Worm (Caenorhabditis elegans) whole organism, mixed stage, embryonic: ENCODE results near the gene smz-1.

Experiments
- elt-1 ChIP-seq: sonication (generic microtip); optimal IDR thresholded peaks from 2 replicates; lab custom pipeline; 2017; ENCODE audit warnings: missing genetic modification characterization, mild to moderate bottlenecking, missing compliant biosample characterization, antibody characterized with exemption, moderate library complexity, borderline replicate concordance; ENCODE audit not compliant: insufficient read depth
- mep-1 ChIP-seq: fragments of 150-350 bp; optimal IDR thresholded peaks from 2 replicates; lab custom pipeline; 2017; ENCODE audit warnings: missing biosample characterization, missing genetic modification reagents, missing genetic modification characterization, inconsistent platforms
- nhr-237 ChIP-seq: fragments of 150-350 bp; optimal IDR thresholded peaks from 2 replicates; lab custom pipeline; 2014; ENCODE audit warnings: missing biosample characterization, missing genetic modification characterization
- nhr-28 ChIP-seq: fragments of 150-350 bp; optimal IDR thresholded peaks from 2 replicates; lab custom pipeline; 2014; ENCODE audit warnings: missing biosample characterization, missing genetic modification characterization
- snpc-4 ChIP-seq: fragments of 150-350 bp; optimal IDR thresholded peaks from 2 replicates; lab custom pipeline; 2014; ENCODE audit warnings: missing biosample characterization, missing genetic modification characterization
- unc-39 ChIP-seq: fragments of 150-350 bp; optimal IDR thresholded peaks from 2 replicates; lab custom pipeline; 2014; ENCODE audit warnings: missing biosample characterization, missing genetic modification characterization

ce11 chrIV:12498238-12498637 is 43.4 kb downstream of the smz-1 start, which contains the start of gene sru-19:
- TF ChIP-seq nhr-28 (tag; lab: Kevin White, UChicago) (no peak), snpc-4 (no peak), nhr-237 (no peak), elt-1 (no peak), mep-1 (tag; lab: Kevin White, UChicago) (no peak), unc-39 (no peak)
